Worm (Caenorhabditis elegans): ENCODE measurements around the gene F53C3.7.

DNA sequence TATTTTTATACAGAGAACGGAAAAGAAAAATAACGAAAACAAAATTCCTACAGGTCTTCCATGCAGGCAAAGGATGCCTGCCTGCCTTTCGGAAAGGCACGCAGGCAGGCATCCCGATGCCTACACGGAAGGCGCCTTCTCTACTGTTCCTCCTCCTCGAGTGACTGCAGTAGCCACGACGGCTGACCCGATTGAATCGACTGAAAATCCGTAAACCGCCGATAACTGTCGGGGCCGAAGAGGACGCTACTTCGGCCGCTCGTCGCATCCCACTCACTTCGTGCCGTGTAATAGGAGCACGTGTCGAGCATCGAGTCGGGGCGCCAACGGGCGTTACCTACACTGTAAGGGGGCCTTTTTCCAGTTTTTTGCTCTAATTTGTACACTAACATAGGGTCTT, 25.8 kb downstream of the F53C3.7 start:
- TF ChIP-seq tab-1 (GFP tag; IDR thresholded peaks at IDR 0.05): no peak
- TF ChIP-seq ref-1 (GFP tag; conservative IDR thresholded peaks at IDR 0.05): no peak
- TF ChIP-seq klf-2 (GFP tag; conservative IDR thresholded peaks at IDR 0.05): no peak
- no peak for TF ChIP-seq med-1 (GFP tag; optimal IDR thresholded peaks at IDR 0.05; ENCODE audit: insufficient read depth)
- TF ChIP-seq ztf-23 (GFP tag; IDR thresholded peaks at IDR 0.05): no peak
- TF ChIP-seq T22C8.4 (GFP tag; IDR thresholded peaks at IDR 0.05): no peak
- TF ChIP-seq cog-1 (tag; optimal IDR thresholded peaks at IDR 0.05): no peak
- no peak for TF ChIP-seq flt-1 (GFP tag; IDR thresholded peaks at IDR 0.05)
